Comparison of ENCODE assay signal across 3 worm cellular contexts in the genomic region with DNA sequence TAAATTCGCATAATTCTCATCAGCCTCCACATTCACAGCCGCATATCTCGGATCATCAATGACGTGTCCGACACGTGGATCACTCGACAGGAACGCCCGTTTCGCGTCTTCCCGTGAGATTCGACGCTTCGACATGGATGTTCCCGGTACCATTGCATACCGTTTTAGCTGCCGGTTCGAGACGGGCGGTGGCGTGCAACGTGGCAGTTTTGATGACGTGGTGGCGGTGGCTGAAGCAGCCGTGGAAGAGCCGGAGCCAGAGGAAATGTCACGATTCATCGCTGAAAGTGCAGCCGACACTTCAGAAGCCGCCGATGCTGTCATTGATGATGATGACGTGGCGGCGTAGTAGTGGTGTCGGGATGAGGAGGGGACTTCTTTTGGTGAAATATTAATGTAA.
TF ChIP-seq lines count a peak whose summit lies in the region.

No protein-coding gene starts in this region.

TF ChIP-seq in whole organism, L3 larva, 47 proteins besides CTCF, POLR2A, EP300 and RAD21:
- TF ChIP-seq nhr-43 (tag; optimal IDR thresholded peaks at IDR 0.05; lab: Kevin White, UChicago; ENCODE audit: poor library complexity, severe bottlenecking) = no peak
- TF ChIP-seq hmg-11 (tag; optimal IDR thresholded peaks at IDR 0.05; lab: Kevin White, UChicago) = no peak
- TF ChIP-seq unc-39 (tag; optimal IDR thresholded peaks at IDR 0.05; lab: Kevin White, UChicago) = no peak
- TF ChIP-seq lsy-12 (tag; optimal IDR thresholded peaks at IDR 0.05; lab: Kevin White, UChicago) = peak; percentile 22
- no peak for TF ChIP-seq ceh-16 (tag; optimal IDR thresholded peaks at IDR 0.05; lab: Kevin White, UChicago)
TF ChIP-seq in whole organism, L3 larva: peak in this region for 1.

TF ChIP-seq in whole organism, L4 larva, 104 proteins besides CTCF, POLR2A, EP300 and RAD21:
- no peak for TF ChIP-seq zip-11 (GFP tag; IDR thresholded peaks at IDR 0.05; lab: Robert Waterston, UW)
- no peak for TF ChIP-seq dpl-1 (GFP tag; optimal IDR thresholded peaks at IDR 0.05; lab: Kevin White, UChicago)
- peak; percentile 73 for TF ChIP-seq set-16 (GFP tag; IDR thresholded peaks at IDR 0.05; lab: Robert Waterston, UW)
- TF ChIP-seq sdz-12 (GFP tag; optimal IDR thresholded peaks at IDR 0.05; lab: Kevin White, UChicago) = no peak
TF ChIP-seq in whole organism, L4 larva: peak in this region for 1.

TF ChIP-seq in whole organism, young adult, 124 proteins besides CTCF, POLR2A, EP300 and RAD21:
- TF ChIP-seq zfh-2 (GFP tag; conservative IDR thresholded peaks at IDR 0.05; lab: Robert Waterston, UW) = peak; percentile 70
- no peak for TF ChIP-seq lir-1 (GFP tag; conservative IDR thresholded peaks at IDR 0.05; lab: Robert Waterston, UW)
